Worm (Caenorhabditis elegans) whole organism, young adult: Measurements from ENCODE around the gene hlh-4.

Source experiments
- Y95B8A.8 ChIP-seq: fragments of 200-800 bp; sonication (Bioruptor generic); IDR thresholded peaks from 2 replicates; pipeline ENCODE4 v1.3.6; 2022; ENCODE audit warnings: missing genetic modification reagents, missing genetic modification characterization, missing compliant biosample characterization
- tbp1 ChIP-seq: fragments of 200-800 bp; sonication (Bioruptor generic); optimal IDR thresholded peaks from 2 replicates; lab custom pipeline; 2018; ENCODE audit warnings: mild to moderate bottlenecking, missing genetic modification characterization, missing compliant biosample characterization

ce11 chrIII:9752852-9753251 lies 14.0 kb upstream of the hlh-4 start, which contains the start of gene ech-6:
- no peak for TF ChIP-seq Y95B8A.8 (GFP tag; lab: Robert Waterston, UW)
- no peak for TF ChIP-seq tbp1 (GFP tag; lab: Kevin White, UChicago)
